Worm (Caenorhabditis elegans) whole organism, L4 larva: ENCODE measurements around the gene bli-1.

Experiments used
- F10B5.3 ChIP-seq: sonication (generic microtip); optimal IDR thresholded peaks from 2 replicates; lab custom pipeline; 2016; ENCODE audit warnings: mild to moderate bottlenecking, missing genetic modification characterization, missing compliant biosample characterization
- F26F4.8 ChIP-seq: fragments of 200-800 bp; sonication (Bioruptor generic); conservative IDR thresholded peaks from 2 replicates; pipeline ENCODE4 v1.3.6; 2022; ENCODE audit warnings: missing genetic modification characterization, missing compliant biosample characterization
- F37D6.2 ChIP-seq: sonication (generic microtip); optimal IDR thresholded peaks from 2 replicates; lab custom pipeline; 2016; ENCODE audit warnings: mild to moderate bottlenecking, missing genetic modification characterization, missing compliant biosample characterization
- T20F7.1 ChIP-seq: fragments of 200-800 bp; sonication (Bioruptor generic); optimal IDR thresholded peaks from 2 replicates; lab custom pipeline; 2018; ENCODE audit warnings: mild to moderate bottlenecking, missing genetic modification characterization, missing compliant biosample characterization
- aha-1 ChIP-seq: fragments of 150-350 bp; peaks from one replicate; lab custom pipeline; 2014; ENCODE audit warnings: missing biosample characterization, missing genetic modification characterization
- ama-1 ChIP-seq: fragments of 150-350 bp; optimal IDR thresholded peaks from 2 replicates; lab custom pipeline; 2014; ENCODE audit warnings: inconsistent platforms, mixed read lengths
- ceh-32 ChIP-seq: sonication (generic microtip); optimal IDR thresholded peaks from 2 replicates; lab custom pipeline; 2016; ENCODE audit warnings: mild to moderate bottlenecking, missing genetic modification characterization, missing compliant biosample characterization; ENCODE audit not compliant: poor library complexity
- ceh-44 ChIP-seq: fragments of 200-800 bp; sonication (Bioruptor generic); IDR thresholded peaks from 2 replicates; pipeline ENCODE4 v1.3.6; 2022; ENCODE audit warnings: missing genetic modification reagents, missing genetic modification characterization, missing compliant biosample characterization
- ceh-62 ChIP-seq: sonication (generic microtip); optimal IDR thresholded peaks from 2 replicates; lab custom pipeline; 2017; ENCODE audit warnings: missing biosample characterization, missing genetic modification characterization
- ceh-82 ChIP-seq: sonication (generic microtip); optimal IDR thresholded peaks from 2 replicates; lab custom pipeline; 2017; ENCODE audit warnings: missing biosample characterization, missing genetic modification characterization
- ces-1 ChIP-seq: fragments of 150-350 bp; sonication (generic microtip); optimal IDR thresholded peaks from 4 replicates; lab custom pipeline; 2014; ENCODE audit warnings: missing biosample characterization, missing genetic modification reagents, missing genetic modification characterization
- cey-2 ChIP-seq: sonication (generic microtip); optimal IDR thresholded peaks from 3 replicates; lab custom pipeline; 2017; ENCODE audit warnings: missing genetic modification characterization, mild to moderate bottlenecking, missing compliant biosample characterization, antibody characterized with exemption, borderline replicate concordance; ENCODE audit not compliant: insufficient read depth
- daf-16 ChIP-seq, 3 experiments: sonication (generic microtip); optimal IDR thresholded peaks; 2 replicates each; lab custom pipeline; 2016 to 2017; ENCODE audit warnings: missing genetic modification characterization in 3 of 3, missing genetic modification reagents in 3 of 3, mild to moderate bottlenecking in 2 of 3, missing compliant biosample characterization in 2 of 3, missing biosample characterization in 1 of 3, moderate library complexity in 1 of 3
- daf-19 ChIP-seq: fragments of 200-800 bp; sonication (Bioruptor generic); conservative IDR thresholded peaks from 2 replicates; pipeline ENCODE4 v1.3.6; 2022; ENCODE audit warnings: missing genetic modification characterization, missing compliant biosample characterization
- daf-8 ChIP-seq: fragments of 200-800 bp; sonication (Bioruptor generic); IDR thresholded peaks from 2 replicates; pipeline ENCODE4 v1.3.6; 2022; ENCODE audit warnings: missing genetic modification characterization, missing compliant biosample characterization
- dmd-6 ChIP-seq: fragments of 200-800 bp; sonication (Bioruptor generic); IDR thresholded peaks from 2 replicates; pipeline ENCODE4 v1.3.6; 2022; ENCODE audit warnings: missing genetic modification reagents, missing genetic modification characterization, missing compliant biosample characterization
- duxl-1 ChIP-seq: sonication (generic microtip); optimal IDR thresholded peaks from 2 replicates; lab custom pipeline; 2016; ENCODE audit warnings: mild to moderate bottlenecking, missing genetic modification characterization, moderate library complexity, missing compliant biosample characterization; ENCODE audit not compliant: poor library complexity
- dve-1 ChIP-seq: sonication (generic microtip); optimal IDR thresholded peaks from 2 replicates; lab custom pipeline; 2017; ENCODE audit warnings: antibody characterized with exemption, mild to moderate bottlenecking, missing genetic modification characterization, missing compliant biosample characterization; ENCODE audit not compliant: insufficient read depth
- fkh-10 ChIP-seq: fragments of 150-350 bp; optimal IDR thresholded peaks from 2 replicates; lab custom pipeline; 2014; ENCODE audit warnings: missing biosample characterization, missing genetic modification reagents, missing genetic modification characterization
- gei-8 ChIP-seq: fragments of 200-800 bp; sonication (Bioruptor generic); optimal IDR thresholded peaks from 2 replicates; lab custom pipeline; 2018; ENCODE audit warnings: mild to moderate bottlenecking, missing genetic modification characterization, missing compliant biosample characterization
- lin-13 ChIP-seq: fragments of 150-350 bp; optimal IDR thresholded peaks from 2 replicates; lab custom pipeline; 2014; ENCODE audit warnings: missing biosample characterization, missing genetic modification reagents, missing genetic modification characterization
- lin-38 ChIP-seq: fragments of 200-800 bp; sonication (Bioruptor generic); IDR thresholded peaks from 2 replicates; pipeline ENCODE4 v1.3.6; 2022; ENCODE audit warnings: missing genetic modification reagents, missing genetic modification characterization, missing compliant biosample characterization
- mdt-29 ChIP-seq: fragments of 200-800 bp; sonication (Bioruptor generic); IDR thresholded peaks from 2 replicates; pipeline ENCODE4 v1.3.6; 2022; ENCODE audit warnings: missing genetic modification reagents, missing genetic modification characterization, missing compliant biosample characterization
- mep-1 ChIP-seq: fragments of 150-350 bp; sonication (generic microtip); optimal IDR thresholded peaks from 3 replicates; lab custom pipeline; 2014; ENCODE audit warnings: missing biosample characterization, missing genetic modification characterization
- mes-2 ChIP-seq: sonication (generic microtip); optimal IDR thresholded peaks from 2 replicates; lab custom pipeline; 2016; ENCODE audit warnings: missing genotype, mild to moderate bottlenecking, missing genetic modification characterization, missing compliant biosample characterization; ENCODE audit not compliant: poor library complexity, severe bottlenecking
- nhr-10 ChIP-seq: fragments of 150-350 bp; optimal IDR thresholded peaks from 2 replicates; lab custom pipeline; 2014; ENCODE audit warnings: missing biosample characterization, missing genetic modification characterization
- nhr-102 ChIP-seq: sonication (generic microtip); optimal IDR thresholded peaks from 2 replicates; lab custom pipeline; 2016; ENCODE audit warnings: mild to moderate bottlenecking, missing genetic modification characterization, moderate library complexity, missing compliant biosample characterization
- nhr-11 ChIP-seq: fragments of 150-350 bp; optimal IDR thresholded peaks from 2 replicates; lab custom pipeline; 2014; ENCODE audit warnings: missing biosample characterization, missing genetic modification characterization
- nhr-111 ChIP-seq: fragments of 200-800 bp; sonication (Bioruptor generic); optimal IDR thresholded peaks from 2 replicates; lab custom pipeline; 2018; ENCODE audit warnings: mild to moderate bottlenecking, missing genetic modification characterization, missing compliant biosample characterization
- nhr-6 ChIP-seq: fragments of 150-350 bp; optimal IDR thresholded peaks from 2 replicates; lab custom pipeline; 2014; ENCODE audit warnings: missing biosample characterization, missing genetic modification characterization
- nhr-77 ChIP-seq: fragments of 150-350 bp; optimal IDR thresholded peaks from 2 replicates; lab custom pipeline; 2014; ENCODE audit warnings: missing biosample characterization, missing genetic modification characterization
- php-3 ChIP-seq: fragments of 200-800 bp; sonication (Bioruptor generic); IDR thresholded peaks from 2 replicates; pipeline ENCODE4 v1.3.6; 2022; ENCODE audit warnings: missing genetic modification reagents, missing genetic modification characterization, missing compliant biosample characterization
- rbr-2 ChIP-seq: sonication (generic microtip); optimal IDR thresholded peaks from 2 replicates; lab custom pipeline; 2016; ENCODE audit warnings: missing genotype, missing genetic modification characterization, missing compliant biosample characterization
- skn-1 ChIP-seq: fragments of 150-350 bp; optimal IDR thresholded peaks from 2 replicates; lab custom pipeline; 2014; ENCODE audit warnings: missing biosample characterization, missing genetic modification characterization
- snpc-1.2 ChIP-seq: fragments of 200-800 bp; sonication (Bioruptor generic); IDR thresholded peaks from 2 replicates; pipeline ENCODE4 v1.3.6; 2022; ENCODE audit warnings: missing genetic modification reagents, missing genetic modification characterization, missing compliant biosample characterization
- snpc-4 ChIP-seq: fragments of 150-350 bp; optimal IDR thresholded peaks from 2 replicates; lab custom pipeline; 2014; ENCODE audit warnings: missing biosample characterization, missing genetic modification characterization
- unc-130 ChIP-seq: sonication (generic microtip); optimal IDR thresholded peaks from 2 replicates; lab custom pipeline; 2016; ENCODE audit warnings: missing genetic modification reagents, missing genetic modification characterization, missing compliant biosample characterization
- unc-39 ChIP-seq: sonication (generic microtip); optimal IDR thresholded peaks from 2 replicates; lab custom pipeline; 2017; ENCODE audit warnings: missing biosample characterization, missing genetic modification characterization
- unc-62 ChIP-seq, 3 experiments: fragments of 150-350 bp in 1 of 3; sonication (generic microtip); optimal IDR thresholded peaks in 2 of 3; peaks in 1 of 3; 1 replicate in 1 of 3; 2 replicates in 2 of 3; lab custom pipeline; 2014 to 2017; ENCODE audit warnings: missing biosample characterization in 3 of 3, missing genetic modification characterization in 3 of 3, missing genetic modification reagents in 3 of 3, missing genotype in 1 of 3
- zfp-2 ChIP-seq: sonication (generic microtip); optimal IDR thresholded peaks from 2 replicates; lab custom pipeline; 2016; ENCODE audit warnings: mild to moderate bottlenecking, missing genetic modification characterization, missing compliant biosample characterization
- ztf-11 ChIP-seq: fragments of 150-350 bp; optimal IDR thresholded peaks from 2 replicates; lab custom pipeline; 2014; ENCODE audit warnings: missing biosample characterization, missing genetic modification characterization

Gene bli-1

ce11 chrII:10723069-10723468 is 14.3 kb downstream of the bli-1 start, which contains the start of gene C09G5.14:
Gene C09G5.14, minus strand, starts transcription at chrII:10723169.
- no peak for TF ChIP-seq nhr-6 (tag; lab: Kevin White, UChicago)
- TF ChIP-seq F26F4.8: no peak
- TF ChIP-seq unc-130: no peak
- no peak for TF ChIP-seq unc-39 (tag; lab: Kevin White, UChicago)
- no peak for TF ChIP-seq nhr-102 (tag; lab: Kevin White, UChicago)
- no peak for TF ChIP-seq duxl-1 (tag; lab: Kevin White, UChicago)
- TF ChIP-seq nhr-77 (tag; lab: Kevin White, UChicago): no peak

- TF ChIP-seq unc-62 (GFP tag; optimal IDR thresholded peaks at IDR 0.05 in 1 of 2; lab: Kevin White, UChicago): no peak
- no peak for TF ChIP-seq unc-62 (tag; optimal IDR thresholded peaks at IDR 0.05; lab: Kevin White, UChicago)
- peak; percentile 39 for TF ChIP-seq nhr-11
These were observed 21.9 kb downstream of the bli-1 start for ce11 chrII:10730702-10731101.

- TF ChIP-seq cey-2 (tag; lab: Kevin White, UChicago) (no peak), unc-62 (GFP tag; optimal IDR thresholded peaks at IDR 0.05 in 1 of 2; lab: Kevin White, UChicago) (peak in 1 of 2 experiments; percentile 48), unc-62 (tag; optimal IDR thresholded peaks at IDR 0.05; lab: Kevin White, UChicago) (no peak), nhr-102 (tag; lab: Kevin White, UChicago) (no peak)
These were observed 22.8 kb downstream of the bli-1 start, which contains the start of gene glb-12 for ce11 chrII:10731552-10731951. Gene glb-12, minus strand, starts transcription at chrII:10731652.

ce11 chrII:10737059-10737458 is 28.3 kb downstream of the bli-1 start, which contains the start of gene C52A11.3:
Gene C52A11.3, plus strand, starts transcription at chrII:10737359.
- no peak for TF ChIP-seq ceh-82 (tag; lab: Kevin White, UChicago)
- no peak for TF ChIP-seq lin-38
- TF ChIP-seq gei-8 (GFP tag; lab: Kevin White, UChicago): no peak
- TF ChIP-seq skn-1: no peak
- TF ChIP-seq duxl-1 (tag; lab: Kevin White, UChicago): no peak
- no peak for TF ChIP-seq mes-2 (tag; lab: Kevin White, UChicago)
- TF ChIP-seq dmd-6: no peak
- TF ChIP-seq unc-130: no peak
- TF ChIP-seq lin-13 (GFP tag; lab: Kevin White, UChicago): no peak
- TF ChIP-seq daf-19 (GFP tag; lab: Robert Waterston, UW): no peak
- no peak for TF ChIP-seq nhr-10 (tag; lab: Kevin White, UChicago)
- TF ChIP-seq ceh-32 (tag; lab: Kevin White, UChicago): no peak
- TF ChIP-seq T20F7.1 (GFP tag; lab: Kevin White, UChicago): no peak
- TF ChIP-seq snpc-4 (tag; lab: Kevin White, UChicago): no peak
- TF ChIP-seq, all 104 proteins: peak for 0

- TF ChIP-seq nhr-111 (GFP tag; lab: Kevin White, UChicago) (no peak), unc-130 (no peak), zfp-2 (tag; lab: Kevin White, UChicago) (no peak), gei-8 (GFP tag; lab: Kevin White, UChicago) (no peak), rbr-2 (tag; lab: Kevin White, UChicago) (peak; percentile 33), ztf-11 (tag; lab: Kevin White, UChicago) (no peak), fkh-10 (GFP tag; lab: Kevin White, UChicago) (peak; percentile 56), F26F4.8 (no peak), ces-1 (GFP tag; lab: Kevin White, UChicago) (no peak), daf-8 (GFP tag; lab: Robert Waterston, UW) (no peak), ceh-62 (tag; lab: Kevin White, UChicago) (no peak), aha-1 (tag; lab: Kevin White, UChicago) (peak; percentile 91), F10B5.3 (no peak), nhr-10 (tag; lab: Kevin White, UChicago) (no peak), mdt-29 (GFP tag; lab: Robert Waterston, UW) (no peak), snpc-1.2 (GFP tag; lab: Robert Waterston, UW) (no peak), ceh-44 (GFP tag; lab: Robert Waterston, UW) (no peak), F37D6.2 (peak; percentile 3), T20F7.1 (GFP tag; lab: Kevin White, UChicago) (no peak), mes-2 (tag; lab: Kevin White, UChicago) (no peak), mep-1 (tag; lab: Kevin White, UChicago) (peak; percentile 31), ceh-32 (tag; lab: Kevin White, UChicago) (no peak), ama-1 (lab: Kevin White, UChicago) (no peak), php-3 (no peak), ceh-82 (tag; lab: Kevin White, UChicago) (no peak), daf-16 (GFP tag; optimal IDR thresholded peaks at IDR 0.05; lab: Kevin White, UChicago) (no peak), daf-16 (tag; optimal IDR thresholded peaks at IDR 0.05; lab: Kevin White, UChicago) (no peak), dve-1 (no peak), nhr-11 (no peak)
These were observed 36.0 kb downstream of the bli-1 start for ce11 chrII:10744801-10745200.
